Fruit fly (Drosophila melanogaster) whole organism, adult: ENCODE results near the gene CG6000.

Experiments
- CG11617 ChIP-seq: fragments of 200-800 bp; sonication (Bioruptor generic); optimal IDR thresholded peaks from 2 replicates; lab custom pipeline; 2017; ENCODE audit warnings: mild to moderate bottlenecking, missing biosample characterization, missing genetic modification reagents, missing genetic modification characterization
- CG12768 ChIP-seq: fragments of 200-800 bp; sonication (Bioruptor generic); optimal IDR thresholded peaks from 2 replicates; lab custom pipeline; 2017; ENCODE audit warnings: missing biosample characterization, missing genetic modification characterization, mild to moderate bottlenecking, moderate library complexity, missing genetic modification reagents
- CG14711 ChIP-seq: fragments of 200-800 bp; sonication (Bioruptor generic); optimal IDR thresholded peaks from 2 replicates; lab custom pipeline; 2018; ENCODE audit warnings: missing biosample characterization, mild to moderate bottlenecking, missing genetic modification characterization, moderate library complexity
- CG1620 ChIP-seq: fragments of 200-800 bp; sonication (Bioruptor generic); optimal IDR thresholded peaks from 2 replicates; lab custom pipeline; 2016; ENCODE audit warnings: missing biosample characterization, missing genetic modification characterization
- CG33017 ChIP-seq: fragments of 200-800 bp; sonication (Bioruptor generic); optimal IDR thresholded peaks from 2 replicates; lab custom pipeline; 2018; ENCODE audit warnings: missing biosample characterization, mild to moderate bottlenecking, missing genetic modification characterization, moderate library complexity
- CG5204 ChIP-seq: fragments of 200-800 bp; sonication (Bioruptor generic); optimal IDR thresholded peaks from 2 replicates; lab custom pipeline; 2016; ENCODE audit warnings: missing biosample characterization, missing genetic modification characterization
- CG7045 ChIP-seq: fragments of 200-800 bp; sonication (Bioruptor generic); optimal IDR thresholded peaks from 2 replicates; lab custom pipeline; 2017; ENCODE audit warnings: missing biosample characterization, mild to moderate bottlenecking, missing genetic modification characterization
- CG7101 ChIP-seq: fragments of 200-800 bp; sonication (Bioruptor generic); optimal IDR thresholded peaks from 2 replicates; lab custom pipeline; 2018; ENCODE audit warnings: missing biosample characterization, mild to moderate bottlenecking, missing genetic modification characterization, moderate library complexity
- Clk ChIP-seq: fragments of 200-800 bp; sonication (Bioruptor generic); optimal IDR thresholded peaks from 2 replicates; lab custom pipeline; 2017; ENCODE audit warnings: missing biosample characterization, missing genetic modification characterization
- Crg-1 ChIP-seq: fragments of 200-800 bp; sonication (Bioruptor generic); optimal IDR thresholded peaks from 2 replicates; lab custom pipeline; 2016; ENCODE audit warnings: missing biosample characterization, missing genetic modification characterization
- Hr96 ChIP-seq: fragments of 200-800 bp; sonication (Bioruptor generic); optimal IDR thresholded peaks from 2 replicates; lab custom pipeline; 2016; ENCODE audit warnings: missing biosample characterization, missing genetic modification characterization
- Mnt ChIP-seq: fragments of 200-800 bp; sonication (Bioruptor generic); optimal IDR thresholded peaks from 2 replicates; lab custom pipeline; 2016; ENCODE audit warnings: missing biosample characterization, mild to moderate bottlenecking, missing genetic modification characterization
- bab1 ChIP-seq: fragments of 200-800 bp; sonication (Bioruptor generic); optimal IDR thresholded peaks from 3 replicates; lab custom pipeline; 2019; ENCODE audit warnings: missing biosample characterization, mild to moderate bottlenecking, missing genetic modification characterization, moderate library complexity
- cic ChIP-seq: fragments of 200-800 bp; sonication (Bioruptor generic); optimal IDR thresholded peaks from 2 replicates; lab custom pipeline; 2017; ENCODE audit warnings: missing biosample characterization, mild to moderate bottlenecking, missing genetic modification characterization, moderate library complexity
- cnc ChIP-seq, 2 experiments: fragments of >200 bp; optimal IDR thresholded peaks; 2 replicates each; lab custom pipeline; 2017
- kay ChIP-seq: fragments of 200-800 bp; sonication (Bioruptor generic); peaks from one replicate; lab custom pipeline; 2016; ENCODE audit warnings: missing biosample characterization, missing genetic modification characterization, borderline replicate concordance
- ovo ChIP-seq: fragments of 200-800 bp; sonication (Bioruptor generic); optimal IDR thresholded peaks from 2 replicates; lab custom pipeline; 2016; ENCODE audit warnings: missing biosample characterization, missing genetic modification characterization
- pad ChIP-seq: fragments of 200-800 bp; sonication (Bioruptor generic); optimal IDR thresholded peaks from 3 replicates; lab custom pipeline; 2017; ENCODE audit warnings: missing biosample characterization, missing genetic modification characterization, mild to moderate bottlenecking, moderate library complexity, missing genetic modification reagents
- tj ChIP-seq: fragments of 200-800 bp; sonication (Bioruptor generic); optimal IDR thresholded peaks from 3 replicates; lab custom pipeline; 2017; ENCODE audit warnings: missing biosample characterization, mild to moderate bottlenecking, missing genetic modification characterization, moderate library complexity
- toe ChIP-seq: fragments of 200-800 bp; sonication (Bioruptor generic); optimal IDR thresholded peaks from 2 replicates; lab custom pipeline; 2016; ENCODE audit warnings: missing biosample characterization, missing genetic modification characterization

The CG6000 gene

DNA sequence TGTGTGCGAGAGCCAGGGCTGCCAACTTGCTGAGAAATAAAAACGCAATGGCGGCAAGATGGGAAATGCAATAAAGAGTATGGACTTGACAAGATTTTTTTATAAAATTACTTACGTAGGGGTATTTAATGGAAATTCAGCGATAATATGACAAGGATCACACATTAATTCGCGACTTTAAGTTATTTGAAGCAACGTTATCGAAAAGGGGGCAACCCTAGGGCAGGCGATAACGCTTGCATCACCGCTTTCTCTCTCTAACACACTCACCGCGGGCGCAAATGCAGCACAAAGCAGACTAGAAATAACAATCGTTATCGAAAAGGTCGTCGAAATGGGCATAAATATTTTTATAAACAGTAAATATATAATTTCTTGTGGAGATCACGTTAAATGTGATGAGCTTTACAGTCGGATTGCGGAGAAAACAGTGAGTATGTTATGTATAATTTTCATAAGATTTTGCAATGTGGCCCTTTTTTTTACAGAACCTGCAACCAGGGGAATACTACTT, 6.1 kb upstream of the CG6000 start, which contains the start of gene Rox8:
Rox8 (minus strand) TSS at position 268 of the 514 bp plus-strand sequence.
- TF ChIP-seq cnc (optimal IDR thresholded peaks at IDR 0.05; lab: Kevin White, UChicago), result no peak
- peak; percentile 100 for TF ChIP-seq CG14711 (tag; lab: Kevin White, UChicago)
- no peak for TF ChIP-seq CG5204 (GFP tag; lab: Kevin White, UChicago)
- peak; percentile 80 for TF ChIP-seq Mnt (GFP tag; lab: Kevin White, UChicago)
- peak; percentile 39 for TF ChIP-seq CG33017 (tag; lab: Kevin White, UChicago)
- peak; percentile 44 for TF ChIP-seq bab1 (GFP tag; lab: Kevin White, UChicago)
- no peak for TF ChIP-seq ovo (GFP tag; lab: Kevin White, UChicago)
- TF ChIP-seq CG1620, result peak; percentile 21
- no peak for TF ChIP-seq Hr96 (GFP tag; lab: Kevin White, UChicago)
- no peak for TF ChIP-seq Clk (GFP tag; lab: Kevin White, UChicago)
- peak; percentile 44 for TF ChIP-seq CG11617
- TF ChIP-seq tj (GFP tag; lab: Kevin White, UChicago), result peak; percentile 93
- peak; percentile 34 for TF ChIP-seq cic (GFP tag; lab: Kevin White, UChicago)
- TF ChIP-seq toe (GFP tag; lab: Kevin White, UChicago), result no peak
- no peak for TF ChIP-seq kay
- peak; percentile 60 for TF ChIP-seq CG7101 (tag; lab: Kevin White, UChicago)
- peak; percentile 59 for TF ChIP-seq CG7045 (GFP tag; lab: Kevin White, UChicago)
- no peak for TF ChIP-seq pad (GFP tag; lab: Kevin White, UChicago)
- TF ChIP-seq Crg-1, result no peak
- TF ChIP-seq CG12768, result peak; percentile 6

DNA sequence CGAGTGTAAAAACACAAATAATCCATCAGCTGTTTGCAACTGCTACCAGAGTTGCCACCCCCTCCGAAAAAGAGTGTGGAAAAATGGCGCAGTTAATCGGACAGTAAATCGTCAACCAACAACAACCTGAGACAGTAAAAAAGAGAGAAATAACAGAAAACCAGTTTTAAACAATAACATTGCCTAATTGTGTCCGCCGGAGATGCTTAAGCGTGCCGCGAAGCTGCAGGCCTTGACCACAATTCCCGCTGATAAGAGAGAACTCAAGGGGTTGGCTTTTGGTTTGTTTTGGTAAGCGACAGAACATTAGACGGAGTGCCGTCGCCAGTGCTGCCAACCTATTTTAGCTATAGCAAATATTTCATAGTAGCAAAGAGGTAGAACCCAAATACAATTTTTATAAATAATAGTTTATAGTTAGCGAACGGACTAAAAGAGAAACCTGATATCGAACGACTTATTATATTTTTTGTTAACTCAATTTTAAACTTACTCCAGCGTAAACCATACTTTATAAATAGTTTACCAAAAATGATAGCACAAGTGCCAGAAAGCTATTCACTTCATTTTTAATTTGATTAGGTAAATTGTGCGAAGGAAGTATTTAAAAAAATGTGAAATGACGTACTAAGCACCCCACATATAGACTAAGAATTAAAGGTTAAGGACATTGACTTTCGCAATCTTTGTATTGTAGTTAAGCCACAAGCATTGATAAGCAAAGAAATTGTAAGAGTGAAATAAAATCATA, 3.3 kb upstream of the CG6000 start, which contains the start of the genes Atg6 and Pisd:
Atg6 (minus strand) TSS at position 93 of the 751 bp plus-strand sequence.
Pisd (plus strand) TSS at position 94 of the 751 bp plus-strand sequence.
- TF ChIP-seq CG11617 (peak; percentile 53), CG7045 (GFP tag; lab: Kevin White, UChicago) (peak; percentile 18), CG33017 (tag; lab: Kevin White, UChicago) (no peak), toe (GFP tag; lab: Kevin White, UChicago) (no peak), CG5204 (GFP tag; lab: Kevin White, UChicago) (no peak), bab1 (GFP tag; lab: Kevin White, UChicago) (peak; percentile 63), Mnt (GFP tag; lab: Kevin White, UChicago) (peak; percentile 62), Clk (GFP tag; lab: Kevin White, UChicago) (no peak), cic (GFP tag; lab: Kevin White, UChicago) (peak; percentile 61), Crg-1 (peak; percentile 24), CG1620 (peak; percentile 1), kay (no peak), CG14711 (tag; lab: Kevin White, UChicago) (peak; percentile 90), CG12768 (peak; percentile 35), cnc (optimal IDR thresholded peaks at IDR 0.05; lab: Kevin White, UChicago) (no peak), pad (GFP tag; lab: Kevin White, UChicago) (peak; percentile 41), Hr96 (GFP tag; lab: Kevin White, UChicago) (peak; percentile 57), ovo (GFP tag; lab: Kevin White, UChicago) (peak; percentile 24), tj (GFP tag; lab: Kevin White, UChicago) (peak; percentile 34), CG7101 (tag; lab: Kevin White, UChicago) (peak; percentile 8)

DNA sequence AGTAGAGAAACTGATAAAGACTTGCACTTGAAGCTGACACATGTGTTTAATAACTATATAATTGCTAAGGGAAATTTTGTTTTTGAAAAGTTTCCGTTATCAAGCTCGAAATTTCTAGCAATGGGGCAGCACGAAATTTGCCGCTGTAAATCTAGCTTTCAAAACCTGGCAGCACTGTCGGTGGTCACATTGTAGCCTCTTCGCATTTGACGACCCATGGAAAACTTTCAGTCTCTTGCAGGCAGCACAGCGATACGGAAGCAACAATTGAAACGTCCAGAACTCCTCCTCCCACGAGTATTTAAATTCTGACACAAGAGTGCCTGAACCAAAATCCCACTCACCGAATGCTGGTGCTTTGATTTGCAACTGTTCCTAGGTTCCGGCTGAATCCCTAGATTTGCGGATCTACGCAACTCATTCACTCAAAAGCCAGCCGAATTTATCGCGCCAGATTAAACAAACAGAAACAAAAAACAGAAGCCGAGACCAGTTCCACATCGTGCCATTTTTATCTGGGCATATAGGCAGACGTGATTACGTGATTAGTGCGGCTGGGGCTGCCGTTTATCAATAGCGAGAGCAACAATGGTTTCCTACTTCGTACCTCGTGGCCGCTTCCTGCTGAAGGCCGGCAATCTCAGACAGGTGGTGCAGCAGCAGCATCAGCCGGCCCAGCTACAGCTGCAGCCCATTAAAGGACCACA, 2.6 kb upstream of the CG6000 start:
- TF ChIP-seq tj (GFP tag; lab: Kevin White, UChicago) (peak; percentile 19), CG14711 (tag; lab: Kevin White, UChicago) (no peak), CG33017 (tag; lab: Kevin White, UChicago) (peak; percentile 23), CG11617 (no peak), cnc (optimal IDR thresholded peaks at IDR 0.05; lab: Kevin White, UChicago) (no peak), Clk (GFP tag; lab: Kevin White, UChicago) (no peak), kay (no peak), Mnt (GFP tag; lab: Kevin White, UChicago) (peak; percentile 80), CG7101 (tag; lab: Kevin White, UChicago) (no peak), Hr96 (GFP tag; lab: Kevin White, UChicago) (peak; percentile 13), CG12768 (peak; percentile 20), CG5204 (GFP tag; lab: Kevin White, UChicago) (no peak), bab1 (GFP tag; lab: Kevin White, UChicago) (peak; percentile 71), cic (GFP tag; lab: Kevin White, UChicago) (peak; percentile 48), ovo (GFP tag; lab: Kevin White, UChicago) (no peak), CG1620 (no peak)

DNA sequence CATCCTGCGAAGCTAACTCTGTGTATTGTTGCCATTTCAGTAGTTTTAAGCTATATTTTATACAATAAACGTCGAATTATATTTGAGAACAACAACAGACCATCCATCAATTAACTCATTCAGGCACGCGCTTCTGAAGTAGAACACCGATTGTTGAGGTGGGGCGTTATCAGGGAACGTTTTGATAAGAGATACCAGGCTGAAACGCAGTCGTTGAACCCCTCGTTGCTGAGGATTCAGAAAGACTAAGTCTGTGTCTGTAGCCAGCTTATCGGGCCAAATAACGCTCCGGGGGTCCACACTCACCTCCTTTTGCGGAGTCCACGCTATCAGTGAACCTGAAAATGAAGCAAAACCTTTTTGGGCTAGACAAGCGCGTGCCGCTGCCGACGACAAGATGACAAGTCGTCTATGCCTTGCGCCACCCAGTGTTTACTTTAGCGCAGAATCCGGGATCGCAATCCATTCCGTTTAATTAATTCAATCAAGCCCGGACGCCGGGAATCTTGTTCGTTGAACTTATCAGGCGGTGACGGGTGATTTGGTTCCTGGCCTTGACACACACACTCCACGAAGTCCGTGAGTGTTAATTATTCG, 587 bp upstream of the CG6000 start:
- TF ChIP-seq CG7045 (GFP tag; lab: Kevin White, UChicago) (no peak), CG7101 (tag; lab: Kevin White, UChicago) (no peak), Mnt (GFP tag; lab: Kevin White, UChicago) (peak; percentile 8), CG11617 (no peak), CG14711 (tag; lab: Kevin White, UChicago) (no peak), tj (GFP tag; lab: Kevin White, UChicago) (no peak), ovo (GFP tag; lab: Kevin White, UChicago) (no peak), Clk (GFP tag; lab: Kevin White, UChicago) (no peak), cnc (optimal IDR thresholded peaks at IDR 0.05; lab: Kevin White, UChicago) (no peak), CG5204 (GFP tag; lab: Kevin White, UChicago) (no peak), cic (GFP tag; lab: Kevin White, UChicago) (peak; percentile 25), Crg-1 (no peak), CG33017 (tag; lab: Kevin White, UChicago) (no peak), pad (GFP tag; lab: Kevin White, UChicago) (no peak)
